Fruit fly (Drosophila melanogaster) whole organism, embryonic: ENCODE data around the gene CG14043.

Experiments used
- Atf-2 ChIP-seq: fragments of 200-800 bp; sonication (Bioruptor generic); optimal IDR thresholded peaks from 2 replicates; lab custom pipeline; 2016; ENCODE audit warnings: missing biosample characterization, missing genetic modification characterization
- Atf6 ChIP-seq: fragments of 200-800 bp; sonication (Bioruptor generic); IDR thresholded peaks from 2 replicates; pipeline ENCODE4 v1.3.6; 2022; ENCODE audit warnings: missing biosample characterization, missing genetic modification characterization
- Blimp-1 ChIP-seq: fragments of 200-800 bp; sonication (Bioruptor generic); optimal IDR thresholded peaks from 3 replicates; lab custom pipeline; 2018; ENCODE audit warnings: missing biosample characterization, missing genetic modification characterization, mild to moderate bottlenecking, moderate library complexity, missing genetic modification reagents
- CG10431 ChIP-seq: fragments of 200-800 bp; sonication (Bioruptor generic); optimal IDR thresholded peaks from 3 replicates; lab custom pipeline; 2018; ENCODE audit warnings: missing biosample characterization, mild to moderate bottlenecking, missing genetic modification characterization
- CG10543 ChIP-seq: fragments of 200-800 bp; sonication (Bioruptor generic); optimal IDR thresholded peaks from 3 replicates; lab custom pipeline; 2017; ENCODE audit warnings: missing biosample characterization, mild to moderate bottlenecking, missing genetic modification characterization, moderate library complexity
- CG11695 ChIP-seq: fragments of 200-800 bp; sonication (Bioruptor generic); IDR thresholded peaks from 3 replicates; pipeline ENCODE4 v1.3.6; 2022; ENCODE audit warnings: missing biosample characterization, missing genetic modification characterization
- CG11696 ChIP-seq: fragments of 200-800 bp; sonication (Bioruptor generic); IDR thresholded peaks from 2 replicates; pipeline ENCODE4 v1.3.6; 2022; ENCODE audit warnings: missing biosample characterization, missing genetic modification characterization
- CG12219 ChIP-seq: fragments of 200-800 bp; sonication (Bioruptor generic); optimal IDR thresholded peaks from 3 replicates; lab custom pipeline; 2018; ENCODE audit warnings: missing biosample characterization, mild to moderate bottlenecking, missing genetic modification characterization
- CG12659 ChIP-seq: fragments of 200-800 bp; sonication (Bioruptor generic); optimal IDR thresholded peaks from 3 replicates; lab custom pipeline; 2017; ENCODE audit warnings: mild to moderate bottlenecking, missing biosample characterization, missing genetic modification reagents, missing genetic modification characterization
- CG13775 ChIP-seq: fragments of 200-800 bp; sonication (Bioruptor generic); optimal IDR thresholded peaks from 3 replicates; lab custom pipeline; 2017; ENCODE audit warnings: missing biosample characterization, mild to moderate bottlenecking, missing genetic modification characterization
- CG14050 ChIP-seq: fragments of 200-800 bp; sonication (Bioruptor generic); IDR thresholded peaks from 3 replicates; pipeline ENCODE4 v1.3.6; 2022; ENCODE audit warnings: missing biosample characterization, missing genetic modification characterization
- CG14860 ChIP-seq: fragments of 200-800 bp; sonication (Bioruptor generic); IDR thresholded peaks from 3 replicates; pipeline ENCODE4 v1.3.6; 2022; ENCODE audit warnings: missing biosample characterization, missing genetic modification characterization; ENCODE audit not compliant: partially characterized antibody
- CG1647 ChIP-seq: fragments of 200-800 bp; sonication (Bioruptor generic); optimal IDR thresholded peaks from 3 replicates; lab custom pipeline; 2016; ENCODE audit warnings: missing biosample characterization, missing genetic modification characterization
- CG17568 ChIP-seq: fragments of 200-800 bp; sonication (Bioruptor generic); optimal IDR thresholded peaks from 2 replicates; lab custom pipeline; 2018; ENCODE audit warnings: missing biosample characterization, mild to moderate bottlenecking, missing genetic modification characterization, moderate library complexity
- CG1832 ChIP-seq: fragments of 200-800 bp; sonication (Bioruptor generic); optimal IDR thresholded peaks from 2 replicates; lab custom pipeline; 2017; ENCODE audit warnings: missing biosample characterization, mild to moderate bottlenecking, missing genetic modification characterization, inconsistent platforms
- CG31388 ChIP-seq: fragments of 200-800 bp; sonication (Bioruptor generic); optimal IDR thresholded peaks from 2 replicates; lab custom pipeline; 2016; ENCODE audit warnings: missing biosample characterization, missing genetic modification characterization
- CG3407 ChIP-seq: fragments of 200-800 bp; sonication (Bioruptor generic); optimal IDR thresholded peaks from 2 replicates; lab custom pipeline; 2018; ENCODE audit warnings: missing biosample characterization, mild to moderate bottlenecking, missing genetic modification characterization
- CG3726 ChIP-seq: fragments of 200-800 bp; sonication (Bioruptor generic); IDR thresholded peaks from 3 replicates; pipeline ENCODE4, ENCODE4 v1.3.6; 2022; ENCODE audit warnings: missing biosample characterization, missing genetic modification characterization
- CG7271 ChIP-seq: fragments of 200-800 bp; sonication (Bioruptor generic); optimal IDR thresholded peaks from 2 replicates; lab custom pipeline; 2018; ENCODE audit warnings: missing biosample characterization, mild to moderate bottlenecking, missing genetic modification characterization, moderate library complexity
- CG7745 ChIP-seq: fragments of 200-800 bp; sonication (Bioruptor generic); optimal IDR thresholded peaks from 2 replicates; lab custom pipeline; 2018; ENCODE audit warnings: missing biosample characterization, mild to moderate bottlenecking, missing genetic modification characterization, moderate library complexity
- CG7839 ChIP-seq: fragments of 200-800 bp; sonication (Bioruptor generic); optimal IDR thresholded peaks from 3 replicates; lab custom pipeline; 2018; ENCODE audit warnings: missing biosample characterization, mild to moderate bottlenecking, missing genetic modification characterization, moderate library complexity
- CG9727 ChIP-seq: fragments of 200-800 bp; sonication (Bioruptor generic); optimal IDR thresholded peaks from 3 replicates; lab custom pipeline; 2017; ENCODE audit warnings: missing biosample characterization, mild to moderate bottlenecking, missing genetic modification characterization
- CkIIα-i1 ChIP-seq: fragments of 200-800 bp; sonication (Bioruptor generic); IDR thresholded peaks from 2 replicates; pipeline ENCODE4 v1.3.6; 2022; ENCODE audit warnings: missing biosample characterization, missing genetic modification characterization
- D ChIP-seq, 2 experiments: fragments of 200-800 bp in 1 of 2; fragments of >200 bp in 1 of 2; sonication (Bioruptor generic) in 1 of 2; optimal IDR thresholded peaks; 2 replicates in 1 of 2; 3 replicates in 1 of 2; lab custom pipeline; 2017; ENCODE audit warnings: mild to moderate bottlenecking in 1 of 2, missing biosample characterization in 1 of 2, missing genetic modification characterization in 1 of 2, missing genetic modification reagents in 1 of 2
- E2f2 ChIP-seq: fragments of 200-800 bp; sonication (Bioruptor generic); IDR thresholded peaks from 2 replicates; pipeline ENCODE4 v1.3.6; 2022; ENCODE audit warnings: missing biosample characterization, missing genetic modification characterization
- Mad ChIP-seq: fragments of 200-800 bp; sonication (Bioruptor generic); optimal IDR thresholded peaks from 2 replicates; lab custom pipeline; 2016; ENCODE audit warnings: missing biosample characterization, missing genetic modification characterization
- Rfx ChIP-seq: fragments of 200-800 bp; sonication (Bioruptor generic); IDR thresholded peaks from 2 replicates; pipeline ENCODE4 v1.3.6; 2022; ENCODE audit warnings: missing biosample characterization, missing genetic modification characterization
- Spps ChIP-seq: fragments of 200-800 bp; sonication (Bioruptor generic); optimal IDR thresholded peaks from 2 replicates; lab custom pipeline; 2018; ENCODE audit warnings: missing biosample characterization, mild to moderate bottlenecking, missing genetic modification characterization
- Stat92E ChIP-seq, 3 experiments: fragments of >200 bp in 2 of 3; fragments of 200-800 bp in 1 of 3; sonication (Bioruptor generic) in 1 of 3; optimal IDR thresholded peaks; 2 replicates each; lab custom pipeline; 2017 to 2019; ENCODE audit warnings: missing biosample characterization in 3 of 3, missing genetic modification characterization in 3 of 3, mild to moderate bottlenecking in 1 of 3, moderate library complexity in 1 of 3
- abd-A ChIP-seq: fragments of 200-800 bp; sonication (Bioruptor generic); optimal IDR thresholded peaks from 3 replicates; lab custom pipeline; 2019; ENCODE audit warnings: missing biosample characterization, mild to moderate bottlenecking, missing genetic modification characterization, moderate library complexity
- chn ChIP-seq: fragments of 200-800 bp; sonication (Bioruptor generic); optimal IDR thresholded peaks from 2 replicates; lab custom pipeline; 2016; ENCODE audit warnings: missing biosample characterization, missing genetic modification characterization
- crol ChIP-seq: fragments of 200-800 bp; sonication (Bioruptor generic); IDR thresholded peaks from 2 replicates; pipeline ENCODE4 v1.3.6; 2022; ENCODE audit warnings: missing biosample characterization, missing genetic modification characterization
- cwo ChIP-seq: fragments of 200-800 bp; sonication (Bioruptor generic); optimal IDR thresholded peaks from 3 replicates; lab custom pipeline; 2017; ENCODE audit warnings: missing biosample characterization, missing genetic modification characterization, mild to moderate bottlenecking, moderate library complexity, missing genetic modification reagents
- da ChIP-seq: fragments of 200-800 bp; sonication (Bioruptor generic); optimal IDR thresholded peaks from 2 replicates; lab custom pipeline; 2016; ENCODE audit warnings: missing biosample characterization, missing genetic modification characterization
- dm ChIP-seq: fragments of 200-800 bp; sonication (Bioruptor generic); optimal IDR thresholded peaks from 3 replicates; lab custom pipeline; 2016; ENCODE audit warnings: missing biosample characterization, missing genetic modification characterization
- dmrt11E ChIP-seq: fragments of 200-800 bp; sonication (Bioruptor generic); optimal IDR thresholded peaks from 3 replicates; lab custom pipeline; 2018; ENCODE audit warnings: missing biosample characterization, mild to moderate bottlenecking, missing genetic modification characterization, moderate library complexity
- dmrt99B ChIP-seq: fragments of 200-800 bp; sonication (Bioruptor generic); optimal IDR thresholded peaks from 2 replicates; lab custom pipeline; 2018; ENCODE audit warnings: missing biosample characterization, mild to moderate bottlenecking, missing genetic modification characterization, moderate library complexity
- gcm2 ChIP-seq: fragments of 200-800 bp; sonication (Bioruptor generic); optimal IDR thresholded peaks from 2 replicates; lab custom pipeline; 2016; ENCODE audit warnings: missing biosample characterization, missing genetic modification characterization
- gem ChIP-seq: fragments of 200-800 bp; sonication (Bioruptor generic); optimal IDR thresholded peaks from 2 replicates; lab custom pipeline; 2019; ENCODE audit warnings: missing biosample characterization, mild to moderate bottlenecking, missing genetic modification characterization, moderate library complexity
- jumu ChIP-seq: fragments of 200-800 bp; sonication (Bioruptor generic); optimal IDR thresholded peaks from 3 replicates; lab custom pipeline; 2016; ENCODE audit warnings: missing biosample characterization, missing genetic modification characterization
- lab ChIP-seq: fragments of 200-800 bp; sonication (Bioruptor generic); optimal IDR thresholded peaks from 3 replicates; lab custom pipeline; 2017; ENCODE audit warnings: missing biosample characterization, missing genetic modification characterization, mild to moderate bottlenecking, moderate library complexity, missing genetic modification reagents
- mam ChIP-seq: fragments of 200-800 bp; sonication (Bioruptor generic); optimal IDR thresholded peaks from 3 replicates; lab custom pipeline; 2016; ENCODE audit warnings: missing biosample characterization, missing genetic modification characterization
- mld ChIP-seq: fragments of 200-800 bp; sonication (Bioruptor generic); IDR thresholded peaks from 3 replicates; pipeline ENCODE4 v1.3.6; 2022; ENCODE audit warnings: missing biosample characterization, missing genetic modification characterization; ENCODE audit not compliant: partially characterized antibody
- row ChIP-seq: fragments of 200-800 bp; sonication (Bioruptor generic); IDR thresholded peaks from 3 replicates; pipeline ENCODE4 v1.3.6; 2022; ENCODE audit warnings: missing biosample characterization, missing genetic modification characterization
- tin ChIP-seq: fragments of 200-800 bp; sonication (Bioruptor generic); optimal IDR thresholded peaks from 3 replicates; lab custom pipeline; 2016; ENCODE audit warnings: missing biosample characterization, missing genetic modification characterization
- tna ChIP-seq: fragments of 200-800 bp; sonication (Bioruptor generic); IDR thresholded peaks from 2 replicates; pipeline ENCODE4 v1.3.6; 2022; ENCODE audit warnings: missing biosample characterization, missing genetic modification characterization; ENCODE audit not compliant: partially characterized antibody
- toy ChIP-seq: fragments of 200-800 bp; sonication (Bioruptor generic); IDR thresholded peaks from 2 replicates; pipeline ENCODE4 v1.3.6; 2022; ENCODE audit warnings: missing biosample characterization, missing genetic modification characterization
- trh ChIP-seq: fragments of 200-800 bp; sonication (Bioruptor generic); optimal IDR thresholded peaks from 2 replicates; lab custom pipeline; 2016; ENCODE audit warnings: missing biosample characterization, missing genetic modification characterization
- wdn ChIP-seq: fragments of 200-800 bp; sonication (Bioruptor generic); IDR thresholded peaks from 2 replicates; pipeline ENCODE4 v1.3.6; 2022; ENCODE audit warnings: missing biosample characterization, missing genetic modification characterization

CG14043 gene

DNA sequence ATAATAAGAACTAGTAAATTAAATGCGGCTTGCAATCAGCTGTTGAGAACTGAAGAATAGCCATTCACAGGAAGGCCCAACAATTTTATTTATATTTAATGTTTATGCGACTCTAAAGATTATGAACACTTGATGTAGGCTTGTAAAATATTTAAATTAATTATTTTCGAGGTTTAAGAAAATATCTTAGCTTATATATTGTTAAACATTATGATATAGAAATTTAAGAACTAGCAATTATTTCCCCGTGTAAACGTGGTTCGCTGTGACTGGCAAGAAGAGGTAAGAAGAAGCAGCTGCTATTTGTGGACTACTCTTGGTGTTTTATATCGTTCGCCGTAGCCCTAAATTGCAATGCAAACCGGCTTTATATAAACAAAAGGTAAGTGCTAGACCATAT lies 26.2 kb upstream of the CG14043 start, which contains the start of the genes mRpL24 and betaggt-I:
TSS of gene mRpL24 (minus strand) at position 62 of the 400 bp plus-strand sequence.
TSS of gene betaggt-I (plus strand) at position 280 of the 400 bp plus-strand sequence.
- peak in 1 of 3 experiments; percentile 85 for TF ChIP-seq Stat92E (GFP tag; optimal IDR thresholded peaks at IDR 0.05; lab: Kevin White, UChicago)
- peak; percentile 81 for TF ChIP-seq E2f2 (GFP tag; lab: Robert Waterston, UW)
- peak; percentile 97 for TF ChIP-seq CG13775 (GFP tag; lab: Kevin White, UChicago)
- TF ChIP-seq CG11696: peak; percentile 91
- TF ChIP-seq CG10431 (GFP tag; lab: Kevin White, UChicago): peak; percentile 76
- TF ChIP-seq CG11695 (GFP tag; lab: Robert Waterston, UW): peak; percentile 96
- TF ChIP-seq CG17568: no peak
- TF ChIP-seq CG3407 (GFP tag; lab: Kevin White, UChicago): peak; percentile 92
- TF ChIP-seq dm (GFP tag; lab: Kevin White, UChicago): peak; percentile 67
- TF ChIP-seq Spps (tag; lab: Kevin White, UChicago): peak; percentile 94
- peak; percentile 98 for TF ChIP-seq Rfx (GFP tag; lab: Robert Waterston, UW)
- TF ChIP-seq dmrt99B: peak; percentile 95
- TF ChIP-seq jumu (GFP tag; lab: Kevin White, UChicago): peak; percentile 64
- peak; percentile 89 for TF ChIP-seq CG7271
- TF ChIP-seq wdn: peak; percentile 94
- peak; percentile 88 for TF ChIP-seq CG12219 (GFP tag; lab: Kevin White, UChicago)
- TF ChIP-seq CG14860 (GFP tag; lab: Robert Waterston, UW): 0 out of 3 replicates have a peak, but pooled peaks have one; percentile 7
- no peak for TF ChIP-seq tna (GFP tag; lab: Robert Waterston, UW)
- TF ChIP-seq CG1647: peak; percentile 72
- peak; percentile 90 for TF ChIP-seq tin (GFP tag; lab: Kevin White, UChicago)
- peak; percentile 90 for TF ChIP-seq Mad (GFP tag; lab: Kevin White, UChicago)
- TF ChIP-seq trh (GFP tag; lab: Kevin White, UChicago): peak; percentile 89
- TF ChIP-seq cwo: peak; percentile 89
- peak; percentile 96 for TF ChIP-seq CG9727 (GFP tag; lab: Kevin White, UChicago)
- TF ChIP-seq mld: no peak
- peak; percentile 97 for TF ChIP-seq lab (GFP tag; lab: Kevin White, UChicago)
- no peak for TF ChIP-seq abd-A (tag; lab: Kevin White, UChicago)
- peak; percentile 96 for TF ChIP-seq Atf6 (GFP tag; lab: Robert Waterston, UW)
- peak; percentile 58 for TF ChIP-seq CG7745 (tag; lab: Kevin White, UChicago)
- TF ChIP-seq chn (GFP tag; lab: Kevin White, UChicago): peak; percentile 89
- TF ChIP-seq da (GFP tag; lab: Kevin White, UChicago): peak; percentile 44
- peak; percentile 88 for TF ChIP-seq toy
- peak; percentile 64; the same call in 1 of the 2 replicates for TF ChIP-seq CkIIα-i1
- TF ChIP-seq CG1832 (GFP tag; lab: Kevin White, UChicago): no peak
- peak; percentile 96 for TF ChIP-seq dmrt11E (tag; lab: Kevin White, UChicago)
- peak; percentile 50 for TF ChIP-seq Atf-2 (GFP tag; lab: Kevin White, UChicago)
- peak; percentile 91 for TF ChIP-seq CG31388 (GFP tag; lab: Kevin White, UChicago)
- TF ChIP-seq D (optimal IDR thresholded peaks at IDR 0.05; lab: Kevin White, UChicago): no peak
- TF ChIP-seq D (GFP tag; optimal IDR thresholded peaks at IDR 0.05; lab: Kevin White, UChicago): peak; percentile 90
- TF ChIP-seq CG12659 (GFP tag; lab: Kevin White, UChicago): peak; percentile 98
- TF ChIP-seq gcm2: peak; percentile 70
- peak; percentile 83 for TF ChIP-seq mam
- TF ChIP-seq CG10543 (GFP tag; lab: Kevin White, UChicago): peak; percentile 94
- TF ChIP-seq gem (tag; lab: Kevin White, UChicago): peak; percentile 99
- peak; percentile 88 for TF ChIP-seq CG3726 (GFP tag; lab: Robert Waterston, UW)
- TF ChIP-seq crol (GFP tag; lab: Robert Waterston, UW): peak; percentile 62
- peak; percentile 97 for TF ChIP-seq CG7839 (tag; lab: Kevin White, UChicago)
- TF ChIP-seq Blimp-1 (GFP tag; lab: Kevin White, UChicago): peak; percentile 94
- peak; percentile 94 for TF ChIP-seq CG14050 (GFP tag; lab: Robert Waterston, UW)
- TF ChIP-seq row: peak; percentile 99
